Worm (Caenorhabditis elegans) whole organism, late embryonic: ENCODE measurements around the gene clec-227.

Source experiments
- F13H6.1 ChIP-seq: sonication (generic microtip); optimal IDR thresholded peaks from 2 replicates; lab custom pipeline; 2016; ENCODE audit warnings: missing genetic modification characterization, missing compliant biosample characterization
- K09A11.1 ChIP-seq: sonication (generic microtip); optimal IDR thresholded peaks from 2 replicates; lab custom pipeline; 2017; ENCODE audit warnings: antibody characterized with exemption, mild to moderate bottlenecking, missing genetic modification characterization, missing compliant biosample characterization; ENCODE audit not compliant: insufficient read depth
- T23F11.4 ChIP-seq: fragments of 200-800 bp; sonication (Bioruptor generic); optimal IDR thresholded peaks from 2 replicates; lab custom pipeline; 2018; ENCODE audit warnings: mild to moderate bottlenecking, missing genetic modification characterization, missing compliant biosample characterization
- ama-1 ChIP-seq: fragments of 150-350 bp; optimal IDR thresholded peaks from 2 replicates; lab custom pipeline; 2014
- ceh-14 ChIP-seq: sonication (generic microtip); optimal IDR thresholded peaks from 2 replicates; lab custom pipeline; 2016; ENCODE audit warnings: missing genotype, missing genetic modification characterization, missing compliant biosample characterization
- ceh-22 ChIP-seq: sonication (generic microtip); optimal IDR thresholded peaks from 2 replicates; lab custom pipeline; 2017; ENCODE audit warnings: missing biosample characterization, missing genetic modification characterization
- ceh-24 ChIP-seq: sonication (generic microtip); optimal IDR thresholded peaks from 2 replicates; lab custom pipeline; 2016; ENCODE audit warnings: mild to moderate bottlenecking, missing genetic modification characterization, missing compliant biosample characterization
- ceh-30 ChIP-seq: fragments of 150-350 bp; optimal IDR thresholded peaks from 2 replicates; lab custom pipeline; 2014; ENCODE audit warnings: missing biosample characterization, missing genetic modification characterization
- ceh-31 ChIP-seq: sonication (generic microtip); optimal IDR thresholded peaks from 2 replicates; lab custom pipeline; 2016; ENCODE audit warnings: missing genetic modification characterization, missing compliant biosample characterization
- ceh-34 ChIP-seq: sonication (generic microtip); optimal IDR thresholded peaks from 2 replicates; lab custom pipeline; 2016; ENCODE audit warnings: mild to moderate bottlenecking, missing genetic modification characterization, missing compliant biosample characterization
- ceh-45 ChIP-seq: fragments of 200-800 bp; sonication (Bioruptor generic); IDR thresholded peaks from 2 replicates; pipeline ENCODE4 v1.3.6; 2022; ENCODE audit warnings: missing genetic modification reagents, missing genetic modification characterization, missing compliant biosample characterization
- ceh-48 ChIP-seq: sonication (generic microtip); optimal IDR thresholded peaks from 2 replicates; lab custom pipeline; 2016; ENCODE audit warnings: missing genetic modification characterization, inconsistent platforms, missing compliant biosample characterization
- ceh-6 ChIP-seq: fragments of 200-800 bp; sonication (Bioruptor generic); optimal IDR thresholded peaks from 2 replicates; lab custom pipeline; 2018; ENCODE audit warnings: mild to moderate bottlenecking, missing genetic modification characterization, missing compliant biosample characterization
- ceh-9 ChIP-seq: sonication (generic microtip); optimal IDR thresholded peaks from 2 replicates; lab custom pipeline; 2016; ENCODE audit warnings: mild to moderate bottlenecking, missing genetic modification characterization, inconsistent platforms, missing compliant biosample characterization
- che-1 ChIP-seq: sonication (generic microtip); optimal IDR thresholded peaks from 2 replicates; lab custom pipeline; 2016; ENCODE audit warnings: mild to moderate bottlenecking, missing genetic modification characterization, missing compliant biosample characterization
- dmd-4 ChIP-seq: sonication (generic microtip); optimal IDR thresholded peaks from 2 replicates; lab custom pipeline; 2016; ENCODE audit warnings: borderline replicate concordance, missing genetic modification characterization, missing compliant biosample characterization
- dve-1 ChIP-seq: sonication (generic microtip); optimal IDR thresholded peaks from 2 replicates; lab custom pipeline; 2017; ENCODE audit warnings: antibody characterized with exemption, mild to moderate bottlenecking, missing genetic modification characterization, missing compliant biosample characterization
- elt-2 ChIP-seq: sonication (generic microtip); optimal IDR thresholded peaks from 2 replicates; lab custom pipeline; 2016; ENCODE audit warnings: missing genetic modification reagents, missing genetic modification characterization, missing compliant biosample characterization
- elt-4 ChIP-seq: sonication (generic microtip); optimal IDR thresholded peaks from 2 replicates; lab custom pipeline; 2016; ENCODE audit warnings: missing genetic modification characterization, missing compliant biosample characterization
- ets-4 ChIP-seq: sonication (generic microtip); optimal IDR thresholded peaks from 2 replicates; lab custom pipeline; 2016; ENCODE audit warnings: missing genetic modification characterization, missing compliant biosample characterization
- eyg-1 ChIP-seq: sonication (generic microtip); optimal IDR thresholded peaks from 2 replicates; lab custom pipeline; 2016; ENCODE audit warnings: missing genotype, missing genetic modification characterization, missing compliant biosample characterization
- fax-1 ChIP-seq: sonication (generic microtip); optimal IDR thresholded peaks from 2 replicates; lab custom pipeline; 2016; ENCODE audit warnings: missing genotype, missing genetic modification characterization, missing compliant biosample characterization
- fkh-10 ChIP-seq: fragments of 150-350 bp; optimal IDR thresholded peaks from 2 replicates; lab custom pipeline; 2014; ENCODE audit warnings: missing biosample characterization, missing genetic modification reagents, missing genetic modification characterization
- gmeb-2 ChIP-seq: sonication (generic microtip); optimal IDR thresholded peaks from 2 replicates; lab custom pipeline; 2016; ENCODE audit warnings: missing genetic modification characterization, inconsistent platforms, missing compliant biosample characterization
- hlh-13 ChIP-seq: fragments of 200-800 bp; sonication (Bioruptor generic); optimal IDR thresholded peaks from 2 replicates; lab custom pipeline; 2018; ENCODE audit warnings: mild to moderate bottlenecking, missing genetic modification characterization, missing compliant biosample characterization
- hlh-15 ChIP-seq: sonication (generic microtip); optimal IDR thresholded peaks from 2 replicates; lab custom pipeline; 2016; ENCODE audit warnings: missing genetic modification characterization, missing compliant biosample characterization
- hlh-30 ChIP-seq: sonication (generic microtip); optimal IDR thresholded peaks from 2 replicates; lab custom pipeline; 2017; ENCODE audit warnings: antibody characterized with exemption, missing genetic modification characterization, missing compliant biosample characterization; ENCODE audit not compliant: insufficient read depth
- hlh-8 ChIP-seq: sonication (generic microtip); optimal IDR thresholded peaks from 2 replicates; lab custom pipeline; 2016; ENCODE audit warnings: missing genotype, missing genetic modification characterization, missing compliant biosample characterization
- lim-6 ChIP-seq: sonication (generic microtip); optimal IDR thresholded peaks from 2 replicates; lab custom pipeline; 2016; ENCODE audit warnings: missing genetic modification characterization, missing compliant biosample characterization
- lin-11 ChIP-seq: fragments of 200-800 bp; sonication (Bioruptor generic); optimal IDR thresholded peaks from 2 replicates; lab custom pipeline; 2018; ENCODE audit warnings: mild to moderate bottlenecking, missing genetic modification characterization, missing compliant biosample characterization
- madf-2 ChIP-seq: sonication (generic microtip); optimal IDR thresholded peaks from 2 replicates; lab custom pipeline; 2017; ENCODE audit warnings: missing genetic modification characterization, missing compliant biosample characterization
- nhr-11 ChIP-seq: fragments of 150-350 bp; optimal IDR thresholded peaks from 2 replicates; lab custom pipeline; 2014; ENCODE audit warnings: missing biosample characterization, missing genetic modification characterization
- nhr-232 ChIP-seq: sonication (generic microtip); optimal IDR thresholded peaks from 2 replicates; lab custom pipeline; 2016; ENCODE audit warnings: missing genetic modification characterization, missing compliant biosample characterization
- npax-4 ChIP-seq: sonication (generic microtip); optimal IDR thresholded peaks from 2 replicates; lab custom pipeline; 2016; ENCODE audit warnings: missing genetic modification characterization, missing compliant biosample characterization
- odd-2 ChIP-seq: sonication (generic microtip); optimal IDR thresholded peaks from 2 replicates; lab custom pipeline; 2017; ENCODE audit warnings: antibody characterized with exemption, mild to moderate bottlenecking, missing genetic modification characterization, missing compliant biosample characterization
- pag-3 ChIP-seq: sonication (generic microtip); optimal IDR thresholded peaks from 2 replicates; lab custom pipeline; 2016; ENCODE audit warnings: missing compliant biosample characterization, missing genetic modification characterization, borderline replicate concordance
- pat-9 ChIP-seq: fragments of 200-800 bp; sonication (Bioruptor generic); optimal IDR thresholded peaks from 2 replicates; lab custom pipeline; 2018; ENCODE audit warnings: mild to moderate bottlenecking, missing genetic modification characterization, moderate library complexity, missing compliant biosample characterization
- pax-1 ChIP-seq: fragments of 150-350 bp; optimal IDR thresholded peaks from 2 replicates; lab custom pipeline; 2014; ENCODE audit warnings: missing biosample characterization, missing genetic modification characterization
- pha-4 ChIP-seq: fragments of 150-350 bp; optimal IDR thresholded peaks from 2 replicates; lab custom pipeline; 2018; ENCODE audit warnings: missing biosample characterization, missing genetic modification reagents, missing genetic modification characterization
- pqm-1 ChIP-seq: sonication (generic microtip); optimal IDR thresholded peaks from 2 replicates; lab custom pipeline; 2016; ENCODE audit warnings: missing genetic modification characterization, missing compliant biosample characterization
- ref-2 ChIP-seq: sonication (generic microtip); optimal IDR thresholded peaks from 2 replicates; lab custom pipeline; 2016; ENCODE audit warnings: missing genetic modification characterization, missing compliant biosample characterization
- rnt-1 ChIP-seq: sonication (generic microtip); optimal IDR thresholded peaks from 2 replicates; lab custom pipeline; 2016; ENCODE audit warnings: missing genetic modification characterization, missing compliant biosample characterization
- sdc-2 ChIP-seq: sonication (generic microtip); optimal IDR thresholded peaks from 2 replicates; lab custom pipeline; 2016; ENCODE audit warnings: missing genotype, missing genetic modification characterization, missing compliant biosample characterization
- sox-2 ChIP-seq: fragments of 200-800 bp; sonication (Bioruptor generic); IDR thresholded peaks from 2 replicates; pipeline ENCODE4 v1.3.6; 2022; ENCODE audit warnings: missing genetic modification reagents, missing genetic modification characterization, missing compliant biosample characterization
- sox-4 ChIP-seq: sonication (generic microtip); optimal IDR thresholded peaks from 2 replicates; lab custom pipeline; 2017; ENCODE audit warnings: mild to moderate bottlenecking, missing genetic modification characterization, inconsistent platforms, missing compliant biosample characterization
- syd-9 ChIP-seq: sonication (generic microtip); optimal IDR thresholded peaks from 2 replicates; lab custom pipeline; 2016; ENCODE audit warnings: mild to moderate bottlenecking, missing genetic modification characterization, moderate library complexity, missing compliant biosample characterization
- tbx-7 ChIP-seq: sonication (generic microtip); optimal IDR thresholded peaks from 2 replicates; lab custom pipeline; 2016; ENCODE audit warnings: missing genotype, missing genetic modification characterization, missing compliant biosample characterization
- ttx-3 ChIP-seq: sonication (generic microtip); optimal IDR thresholded peaks from 2 replicates; lab custom pipeline; 2016; ENCODE audit warnings: missing genetic modification reagents, missing genetic modification characterization, missing compliant biosample characterization
- unc-42 ChIP-seq: sonication (generic microtip); optimal IDR thresholded peaks from 2 replicates; lab custom pipeline; 2016; ENCODE audit warnings: missing genotype, missing genetic modification characterization, missing compliant biosample characterization
- unc-55 ChIP-seq: sonication (generic microtip); optimal IDR thresholded peaks from 2 replicates; lab custom pipeline; 2017; ENCODE audit warnings: missing biosample characterization, missing genetic modification reagents, missing genetic modification characterization
- unc-86 ChIP-seq: sonication (generic microtip); optimal IDR thresholded peaks from 2 replicates; lab custom pipeline; 2016; ENCODE audit warnings: missing genetic modification characterization, missing compliant biosample characterization

The clec-227 gene

ce11 chrV:14472229-14472628 is at the start of gene clec-227:
Gene clec-227 (plus strand): TSS chrV:14472529.
- TF ChIP-seq pag-3 (tag; lab: Kevin White, UChicago) (no peak), K09A11.1 (no peak), unc-86 (tag; lab: Kevin White, UChicago) (no peak), ceh-45 (GFP tag; lab: Robert Waterston, UW) (no peak), T23F11.4 (GFP tag; lab: Kevin White, UChicago) (no peak), ceh-14 (no peak), pha-4 (no peak), ceh-24 (tag; lab: Kevin White, UChicago) (no peak), ceh-6 (GFP tag; lab: Kevin White, UChicago) (no peak), ref-2 (tag; lab: Kevin White, UChicago) (no peak), gmeb-2 (no peak), sox-2 (GFP tag; lab: Robert Waterston, UW) (no peak), madf-2 (no peak)

- no peak for TF ChIP-seq nhr-232 (tag; lab: Kevin White, UChicago)
- TF ChIP-seq ceh-22 (tag; lab: Kevin White, UChicago) = no peak
- TF ChIP-seq ceh-48 (tag; lab: Kevin White, UChicago) = no peak
- no peak for TF ChIP-seq T23F11.4 (GFP tag; lab: Kevin White, UChicago)
- TF ChIP-seq pax-1 = no peak
- no peak for TF ChIP-seq hlh-15 (tag; lab: Kevin White, UChicago)
- TF ChIP-seq ceh-31 (tag; lab: Kevin White, UChicago) = peak; percentile 86
- peak; percentile 56 for TF ChIP-seq elt-2 (tag; lab: Kevin White, UChicago)
- TF ChIP-seq pha-4 = no peak
- no peak for TF ChIP-seq sdc-2
- no peak for TF ChIP-seq lin-11
- no peak for TF ChIP-seq unc-86 (tag; lab: Kevin White, UChicago)
- no peak for TF ChIP-seq ceh-9 (tag; lab: Kevin White, UChicago)
- TF ChIP-seq ceh-45 (GFP tag; lab: Robert Waterston, UW) = no peak
- no peak for TF ChIP-seq fkh-10
- no peak for TF ChIP-seq ceh-24 (tag; lab: Kevin White, UChicago)
- no peak for TF ChIP-seq nhr-11 (tag; lab: Kevin White, UChicago)
- TF ChIP-seq fax-1 (tag; lab: Kevin White, UChicago) = peak; percentile 15
- no peak for TF ChIP-seq pag-3 (tag; lab: Kevin White, UChicago)
- TF ChIP-seq unc-55 (GFP tag; lab: Kevin White, UChicago) = no peak
- TF ChIP-seq dve-1 (tag; lab: Kevin White, UChicago) = no peak
- TF ChIP-seq hlh-8 (tag; lab: Kevin White, UChicago) = peak; percentile 18
- no peak for TF ChIP-seq lim-6 (tag; lab: Kevin White, UChicago)
- TF ChIP-seq pat-9 (tag; lab: Kevin White, UChicago) = no peak
- no peak for TF ChIP-seq che-1 (tag; lab: Kevin White, UChicago)
- no peak for TF ChIP-seq ttx-3 (tag; lab: Kevin White, UChicago)
- TF ChIP-seq syd-9 = no peak
- TF ChIP-seq sox-2 (GFP tag; lab: Robert Waterston, UW) = no peak
- no peak for TF ChIP-seq ama-1 (lab: Kevin White, UChicago)
- peak; percentile 49 for TF ChIP-seq ceh-34 (tag; lab: Kevin White, UChicago)
- no peak for TF ChIP-seq eyg-1 (tag; lab: Kevin White, UChicago)
- no peak for TF ChIP-seq gmeb-2
- TF ChIP-seq unc-42 = peak; percentile 49
- peak; percentile 69 for TF ChIP-seq tbx-7 (tag; lab: Kevin White, UChicago)
- TF ChIP-seq ref-2 (tag; lab: Kevin White, UChicago) = peak; percentile 50
- no peak for TF ChIP-seq sox-4 (tag; lab: Kevin White, UChicago)
- peak; percentile 24 for TF ChIP-seq ets-4 (tag; lab: Kevin White, UChicago)
- no peak for TF ChIP-seq odd-2
- no peak for TF ChIP-seq ceh-6 (GFP tag; lab: Kevin White, UChicago)
- TF ChIP-seq elt-4 = no peak
- TF ChIP-seq npax-4 (tag; lab: Kevin White, UChicago) = no peak
- peak; percentile 5 for TF ChIP-seq dmd-4 (tag; lab: Kevin White, UChicago)
- peak; percentile 21 for TF ChIP-seq pqm-1 (tag; lab: Kevin White, UChicago)
- no peak for TF ChIP-seq madf-2
- peak; percentile 19 for TF ChIP-seq rnt-1 (tag; lab: Kevin White, UChicago)
- no peak for TF ChIP-seq F13H6.1 (tag; lab: Kevin White, UChicago)
- TF ChIP-seq hlh-30 (tag; lab: Kevin White, UChicago) = no peak
- no peak for TF ChIP-seq ceh-30 (tag; lab: Kevin White, UChicago)
- TF ChIP-seq hlh-13 (GFP tag; lab: Kevin White, UChicago) = no peak
These were observed 49.1 kb upstream of the clec-227 start, which contains the start of gene rpoa-12 for ce11 chrV:14423268-14423667. Gene rpoa-12 (minus strand): TSS chrV:14423304.
